Worm (Caenorhabditis elegans) whole organism, L4 larva: Measurements from ENCODE around the gene wrm-1.

Experiments
- T26A8.4 ChIP-seq: fragments of 200-800 bp; sonication (Bioruptor generic); IDR thresholded peaks from 2 replicates; pipeline ENCODE4 v1.3.6; 2022; ENCODE audit warnings: missing genetic modification characterization, missing compliant biosample characterization
- Y48G9A.11 ChIP-seq: fragments of 200-800 bp; sonication (Bioruptor generic); IDR thresholded peaks from 2 replicates; pipeline ENCODE4 v1.3.6; 2022; ENCODE audit warnings: missing genetic modification reagents, missing genetic modification characterization, missing compliant biosample characterization
- Y5F2A.4 ChIP-seq: fragments of 200-800 bp; sonication (Bioruptor generic); optimal IDR thresholded peaks from 2 replicates; lab custom pipeline; 2018; ENCODE audit warnings: mild to moderate bottlenecking, missing genetic modification characterization, missing compliant biosample characterization
- Y75B8A.6 ChIP-seq: fragments of 200-800 bp; sonication (Bioruptor generic); IDR thresholded peaks from 2 replicates; pipeline ENCODE4 v1.3.6; 2022; ENCODE audit warnings: missing genetic modification reagents, missing genetic modification characterization, missing compliant biosample characterization
- ZK337.2 ChIP-seq: fragments of 200-800 bp; sonication (Bioruptor generic); IDR thresholded peaks from 2 replicates; pipeline ENCODE4 v1.3.6; 2022; ENCODE audit warnings: missing genetic modification reagents, missing genetic modification characterization, missing compliant biosample characterization
- aha-1 ChIP-seq: fragments of 150-350 bp; peaks from one replicate; lab custom pipeline; 2014; ENCODE audit warnings: missing biosample characterization, missing genetic modification characterization
- aly-2 ChIP-seq: sonication (generic microtip); optimal IDR thresholded peaks from 2 replicates; lab custom pipeline; 2018; ENCODE audit warnings: missing biosample characterization, missing genetic modification characterization
- ama-1 ChIP-seq: fragments of 150-350 bp; optimal IDR thresholded peaks from 2 replicates; lab custom pipeline; 2014; ENCODE audit warnings: inconsistent platforms, mixed read lengths
- arid-1 ChIP-seq: fragments of 200-800 bp; sonication (Bioruptor generic); conservative IDR thresholded peaks from 2 replicates; pipeline ENCODE4 v1.3.6; 2022; ENCODE audit warnings: missing genetic modification reagents, missing genetic modification characterization, missing compliant biosample characterization
- attf-4 ChIP-seq: sonication (generic microtip); optimal IDR thresholded peaks from 3 replicates; lab custom pipeline; 2017; ENCODE audit warnings: missing biosample characterization, missing genetic modification characterization
- ceh-20 ChIP-seq: fragments of 200-800 bp; sonication (Bioruptor generic); IDR thresholded peaks from 2 replicates; pipeline ENCODE4 v1.3.6; 2022; ENCODE audit warnings: missing genetic modification reagents, missing genetic modification characterization, missing compliant biosample characterization
- ceh-32 ChIP-seq: sonication (generic microtip); optimal IDR thresholded peaks from 2 replicates; lab custom pipeline; 2016; ENCODE audit warnings: mild to moderate bottlenecking, missing genetic modification characterization, missing compliant biosample characterization; ENCODE audit not compliant: poor library complexity
- ceh-62 ChIP-seq: sonication (generic microtip); optimal IDR thresholded peaks from 2 replicates; lab custom pipeline; 2017; ENCODE audit warnings: missing biosample characterization, missing genetic modification characterization
- ces-1 ChIP-seq: fragments of 150-350 bp; sonication (generic microtip); optimal IDR thresholded peaks from 4 replicates; lab custom pipeline; 2014; ENCODE audit warnings: missing biosample characterization, missing genetic modification reagents, missing genetic modification characterization
- ctbp-1 ChIP-seq: fragments of 200-800 bp; sonication (Bioruptor generic); IDR thresholded peaks from 2 replicates; pipeline ENCODE4 v1.3.6; 2022; ENCODE audit warnings: missing genetic modification reagents, missing genetic modification characterization, missing compliant biosample characterization
- daf-12 ChIP-seq: fragments of 150-350 bp; optimal IDR thresholded peaks from 2 replicates; lab custom pipeline; 2014; ENCODE audit warnings: missing biosample characterization, missing genetic modification reagents, missing genetic modification characterization
- daf-16 ChIP-seq, 3 experiments: sonication (generic microtip); optimal IDR thresholded peaks; 2 replicates each; lab custom pipeline; 2016 to 2017; ENCODE audit warnings: missing genetic modification characterization in 3 of 3, missing genetic modification reagents in 3 of 3, mild to moderate bottlenecking in 2 of 3, missing compliant biosample characterization in 2 of 3, missing biosample characterization in 1 of 3, moderate library complexity in 1 of 3
- dmd-9 ChIP-seq: fragments of 200-800 bp; sonication (Bioruptor generic); IDR thresholded peaks from 2 replicates; pipeline ENCODE4 v1.3.6; 2022; ENCODE audit warnings: missing genetic modification reagents, missing genetic modification characterization, missing compliant biosample characterization
- duxl-1 ChIP-seq: sonication (generic microtip); optimal IDR thresholded peaks from 2 replicates; lab custom pipeline; 2016; ENCODE audit warnings: mild to moderate bottlenecking, missing genetic modification characterization, moderate library complexity, missing compliant biosample characterization; ENCODE audit not compliant: poor library complexity
- dve-1 ChIP-seq: sonication (generic microtip); optimal IDR thresholded peaks from 2 replicates; lab custom pipeline; 2017; ENCODE audit warnings: antibody characterized with exemption, mild to moderate bottlenecking, missing genetic modification characterization, missing compliant biosample characterization; ENCODE audit not compliant: insufficient read depth
- egl-27 ChIP-seq: sonication (generic microtip); optimal IDR thresholded peaks from 3 replicates; lab custom pipeline; 2017; ENCODE audit warnings: missing biosample characterization, missing genetic modification reagents, missing genetic modification characterization
- fos-1 ChIP-seq: fragments of 150-350 bp; optimal IDR thresholded peaks from 2 replicates; lab custom pipeline; 2014; ENCODE audit warnings: missing biosample characterization, missing genetic modification characterization
- hlh-11 ChIP-seq: fragments of 200-800 bp; sonication (Bioruptor generic); optimal IDR thresholded peaks from 2 replicates; lab custom pipeline; 2018; ENCODE audit warnings: mild to moderate bottlenecking, missing genetic modification characterization, missing compliant biosample characterization
- hlh-30 ChIP-seq: sonication (generic microtip); optimal IDR thresholded peaks from 2 replicates; lab custom pipeline; 2017; ENCODE audit warnings: antibody characterized with exemption, mild to moderate bottlenecking, missing genetic modification characterization, missing compliant biosample characterization; ENCODE audit not compliant: insufficient read depth
- hmg-1.1 ChIP-seq: fragments of 200-800 bp; sonication (Bioruptor generic); IDR thresholded peaks from 2 replicates; pipeline ENCODE4 v1.3.6; 2022; ENCODE audit warnings: missing genetic modification reagents, missing genetic modification characterization, missing compliant biosample characterization
- jun-1 ChIP-seq: fragments of 150-350 bp; optimal IDR thresholded peaks from 2 replicates; lab custom pipeline; 2014; ENCODE audit warnings: missing biosample characterization, missing genetic modification reagents, missing genetic modification characterization
- lim-7 ChIP-seq: fragments of 200-800 bp; sonication (Bioruptor generic); IDR thresholded peaks from 2 replicates; pipeline ENCODE4 v1.3.6; 2022; ENCODE audit warnings: missing genetic modification characterization, missing compliant biosample characterization
- lin-29 ChIP-seq: fragments of 200-800 bp; sonication (Bioruptor generic); IDR thresholded peaks from 2 replicates; pipeline ENCODE4 v1.3.6; 2022; ENCODE audit warnings: missing genetic modification reagents, missing genetic modification characterization, missing compliant biosample characterization
- lin-38 ChIP-seq: fragments of 200-800 bp; sonication (Bioruptor generic); IDR thresholded peaks from 2 replicates; pipeline ENCODE4 v1.3.6; 2022; ENCODE audit warnings: missing genetic modification reagents, missing genetic modification characterization, missing compliant biosample characterization
- mdl-1 ChIP-seq, 2 experiments: fragments of 150-350 bp in 1 of 2; sonication (generic microtip) in 1 of 2; optimal IDR thresholded peaks; 2 replicates each; lab custom pipeline; 2014 to 2017; ENCODE audit warnings: missing biosample characterization in 2 of 2, missing genetic modification characterization in 2 of 2
- mep-1 ChIP-seq: fragments of 150-350 bp; sonication (generic microtip); optimal IDR thresholded peaks from 3 replicates; lab custom pipeline; 2014; ENCODE audit warnings: missing biosample characterization, missing genetic modification characterization
- mes-2 ChIP-seq: sonication (generic microtip); optimal IDR thresholded peaks from 2 replicates; lab custom pipeline; 2016; ENCODE audit warnings: missing genotype, mild to moderate bottlenecking, missing genetic modification characterization, missing compliant biosample characterization; ENCODE audit not compliant: poor library complexity, severe bottlenecking
- mxl-2 ChIP-seq: fragments of 200-800 bp; sonication (Bioruptor generic); conservative IDR thresholded peaks from 2 replicates; pipeline ENCODE4 v1.3.6; 2022; ENCODE audit warnings: missing genetic modification reagents, missing genetic modification characterization, missing compliant biosample characterization
- mxl-3 ChIP-seq: fragments of 200-800 bp; sonication (Bioruptor generic); optimal IDR thresholded peaks from 2 replicates; lab custom pipeline; 2018; ENCODE audit warnings: mild to moderate bottlenecking, missing genetic modification characterization, missing compliant biosample characterization
- nhr-102 ChIP-seq: sonication (generic microtip); optimal IDR thresholded peaks from 2 replicates; lab custom pipeline; 2016; ENCODE audit warnings: mild to moderate bottlenecking, missing genetic modification characterization, moderate library complexity, missing compliant biosample characterization
- nhr-111 ChIP-seq: fragments of 200-800 bp; sonication (Bioruptor generic); optimal IDR thresholded peaks from 2 replicates; lab custom pipeline; 2018; ENCODE audit warnings: mild to moderate bottlenecking, missing genetic modification characterization, missing compliant biosample characterization
- nhr-237 ChIP-seq: sonication (generic microtip); optimal IDR thresholded peaks from 2 replicates; lab custom pipeline; 2017; ENCODE audit warnings: missing biosample characterization, missing genetic modification characterization
- nhr-28 ChIP-seq: fragments of 150-350 bp; optimal IDR thresholded peaks from 2 replicates; lab custom pipeline; 2014; ENCODE audit warnings: missing biosample characterization, missing genetic modification characterization
- pha-4 ChIP-seq, 2 experiments: fragments of 150-350 bp in 1 of 2; fragments of 200-800 bp in 1 of 2; sonication (Bioruptor generic) in 1 of 2; IDR thresholded peaks in 1 of 2; optimal IDR thresholded peaks in 1 of 2; 2 replicates each; pipeline versions ENCODE4 v1.3.6 to Lab custom; 2014 to 2022; ENCODE audit warnings: missing genetic modification characterization in 2 of 2, missing genetic modification reagents in 2 of 2, missing biosample characterization in 1 of 2, missing compliant biosample characterization in 1 of 2
- php-3 ChIP-seq: fragments of 200-800 bp; sonication (Bioruptor generic); IDR thresholded peaks from 2 replicates; pipeline ENCODE4 v1.3.6; 2022; ENCODE audit warnings: missing genetic modification reagents, missing genetic modification characterization, missing compliant biosample characterization
- pqm-1 ChIP-seq: sonication (generic microtip); optimal IDR thresholded peaks from 2 replicates; lab custom pipeline; 2017; ENCODE audit warnings: missing biosample characterization, missing genetic modification characterization
- set-16 ChIP-seq: fragments of 200-800 bp; sonication (Bioruptor generic); IDR thresholded peaks from 2 replicates; pipeline ENCODE4 v1.3.6; 2022; ENCODE audit warnings: missing genetic modification reagents, missing genetic modification characterization, missing compliant biosample characterization
- snpc-1.2 ChIP-seq: fragments of 200-800 bp; sonication (Bioruptor generic); IDR thresholded peaks from 2 replicates; pipeline ENCODE4 v1.3.6; 2022; ENCODE audit warnings: missing genetic modification reagents, missing genetic modification characterization, missing compliant biosample characterization
- spr-1 ChIP-seq: sonication (generic microtip); optimal IDR thresholded peaks from 2 replicates; lab custom pipeline; 2016; ENCODE audit warnings: mild to moderate bottlenecking, missing genetic modification characterization, missing compliant biosample characterization
- spr-3 ChIP-seq: fragments of 200-800 bp; sonication (Bioruptor generic); optimal IDR thresholded peaks from 2 replicates; lab custom pipeline; 2018; ENCODE audit warnings: mild to moderate bottlenecking, missing genetic modification characterization, missing compliant biosample characterization
- tag-97 ChIP-seq: fragments of 200-800 bp; sonication (Bioruptor generic); IDR thresholded peaks from 2 replicates; pipeline ENCODE4 v1.3.6; 2022; ENCODE audit warnings: missing genetic modification characterization, missing compliant biosample characterization
- unc-62 ChIP-seq, 3 experiments: fragments of 150-350 bp in 1 of 3; sonication (generic microtip); optimal IDR thresholded peaks in 2 of 3; peaks in 1 of 3; 1 replicate in 1 of 3; 2 replicates in 2 of 3; lab custom pipeline; 2014 to 2017; ENCODE audit warnings: missing biosample characterization in 3 of 3, missing genetic modification characterization in 3 of 3, missing genetic modification reagents in 3 of 3, missing genotype in 1 of 3
- ztf-11 ChIP-seq: fragments of 150-350 bp; optimal IDR thresholded peaks from 2 replicates; lab custom pipeline; 2014; ENCODE audit warnings: missing biosample characterization, missing genetic modification characterization
- ztf-7 ChIP-seq: fragments of 150-350 bp; optimal IDR thresholded peaks from 2 replicates; lab custom pipeline; 2014; ENCODE audit warnings: missing biosample characterization, missing genetic modification characterization

wrm-1 gene

DNA sequence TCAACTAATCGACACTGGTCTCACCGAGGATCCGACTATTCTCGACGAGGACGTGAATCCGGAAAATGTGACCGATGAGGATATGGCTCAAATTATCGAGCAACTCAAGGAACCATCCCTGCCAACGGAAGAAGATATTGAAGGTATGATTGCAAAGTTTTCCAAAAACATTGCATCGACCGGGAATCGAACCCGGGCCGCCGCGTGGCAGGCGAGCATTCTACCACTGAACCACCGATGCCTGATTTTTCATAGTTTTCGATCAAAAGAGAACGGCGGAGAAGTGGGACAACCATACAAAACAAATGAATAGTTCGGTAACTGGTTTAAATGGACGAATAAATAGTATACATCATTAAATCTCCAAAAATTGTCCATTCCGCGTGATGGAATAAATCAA lies 39.2 kb downstream of the wrm-1 start (continued):
- peak; percentile 65 for TF ChIP-seq pha-4 (GFP tag; IDR thresholded peaks at IDR 0.05; lab: Robert Waterston, UW)
- TF ChIP-seq pha-4 (tag; optimal IDR thresholded peaks at IDR 0.05; lab: Kevin White, UChicago): no peak
- TF ChIP-seq mxl-2: 0 out of 2 replicates have a peak, but pooled peaks have one; percentile 23
- TF ChIP-seq php-3 (GFP tag; lab: Robert Waterston, UW): no peak
- no peak for TF ChIP-seq ceh-32
- peak; percentile 14 for TF ChIP-seq mep-1 (tag; lab: Kevin White, UChicago)
- TF ChIP-seq arid-1: peak; percentile 10; the same call in 1 of the 2 replicates
- no peak for TF ChIP-seq fos-1 (tag; lab: Kevin White, UChicago)
- no peak for TF ChIP-seq ces-1 (GFP tag; lab: Kevin White, UChicago)
- TF ChIP-seq daf-16 (GFP tag; optimal IDR thresholded peaks at IDR 0.05; lab: Kevin White, UChicago): peak in 1 of 2 experiments; percentile 39
- TF ChIP-seq daf-16 (tag; optimal IDR thresholded peaks at IDR 0.05; lab: Kevin White, UChicago): no peak
- peak; percentile 6 for TF ChIP-seq nhr-102 (tag; lab: Kevin White, UChicago)
- TF ChIP-seq nhr-237 (tag; lab: Kevin White, UChicago): no peak
- no peak for TF ChIP-seq ama-1 (lab: Kevin White, UChicago)
- TF ChIP-seq spr-1 (tag; lab: Kevin White, UChicago): peak; percentile 11
- no peak for TF ChIP-seq jun-1
- no peak for TF ChIP-seq daf-12 (tag; lab: Kevin White, UChicago)
- TF ChIP-seq lin-29: no peak
- TF ChIP-seq Y48G9A.11: peak; percentile 73; the same call in 1 of the 2 replicates
- TF ChIP-seq Y75B8A.6 (GFP tag; lab: Robert Waterston, UW): peak; percentile 73; the same call in 1 of the 2 replicates
- TF ChIP-seq hmg-1.1: peak; percentile 50; the same call in 1 of the 2 replicates
- TF ChIP-seq mes-2 (tag; lab: Kevin White, UChicago): peak; percentile 17
- peak; percentile 63 for TF ChIP-seq T26A8.4 (GFP tag; lab: Robert Waterston, UW)
- TF ChIP-seq pqm-1: no peak
- peak; percentile 71 for TF ChIP-seq lin-38 (GFP tag; lab: Robert Waterston, UW)
- no peak for TF ChIP-seq aha-1
- no peak for TF ChIP-seq ztf-7 (tag; lab: Kevin White, UChicago)
- TF ChIP-seq attf-4 (tag; lab: Kevin White, UChicago): no peak
- TF ChIP-seq hlh-11 (tag; lab: Kevin White, UChicago): no peak
- TF ChIP-seq ceh-62: no peak
- no peak for TF ChIP-seq aly-2 (tag; lab: Kevin White, UChicago)
- no peak for TF ChIP-seq set-16 (GFP tag; lab: Robert Waterston, UW)
- TF ChIP-seq mdl-1 (tag; optimal IDR thresholded peaks at IDR 0.05; lab: Kevin White, UChicago): no peak
- TF ChIP-seq ctbp-1 (GFP tag; lab: Robert Waterston, UW): peak; percentile 73
- TF ChIP-seq mxl-3 (GFP tag; lab: Kevin White, UChicago): peak; percentile 50
- peak; percentile 78 for TF ChIP-seq lim-7 (GFP tag; lab: Robert Waterston, UW)
- no peak for TF ChIP-seq ztf-11
- TF ChIP-seq unc-62 (GFP tag; optimal IDR thresholded peaks at IDR 0.05 in 1 of 2; lab: Kevin White, UChicago): peak in 1 of 2 experiments; percentile 67
- TF ChIP-seq unc-62 (tag; optimal IDR thresholded peaks at IDR 0.05; lab: Kevin White, UChicago): no peak
- no peak for TF ChIP-seq egl-27
- TF ChIP-seq tag-97 (GFP tag; lab: Robert Waterston, UW): no peak
- TF ChIP-seq nhr-111: no peak
- no peak for TF ChIP-seq ZK337.2 (GFP tag; lab: Robert Waterston, UW)
- TF ChIP-seq Y5F2A.4: no peak
- peak; percentile 47 for TF ChIP-seq hlh-30 (tag; lab: Kevin White, UChicago)
- 0 out of 2 replicates have a peak, but pooled peaks have one; percentile 14 for TF ChIP-seq dmd-9 (GFP tag; lab: Robert Waterston, UW)
- peak; percentile 12 for TF ChIP-seq dve-1 (tag; lab: Kevin White, UChicago)
- TF ChIP-seq nhr-28 (tag; lab: Kevin White, UChicago): no peak
- TF ChIP-seq spr-3 (GFP tag; lab: Kevin White, UChicago): no peak
- TF ChIP-seq duxl-1 (tag; lab: Kevin White, UChicago): no peak
- no peak for TF ChIP-seq ceh-20 (GFP tag; lab: Robert Waterston, UW)
- TF ChIP-seq snpc-1.2: peak; percentile 76
